Fruit fly (Drosophila melanogaster) whole organism: ENCODE data around the gene ems.

ENCODE experiments used
- CG8478 ChIP-seq: fragments of >200 bp; optimal IDR thresholded peaks from 2 replicates; lab custom pipeline; 2018; ENCODE audit warnings: inconsistent platforms
- Dll ChIP-seq: fragments of >200 bp; optimal IDR thresholded peaks from 2 replicates; lab custom pipeline; 2017
- EcR ChIP-seq, 2 experiments: fragments of >200 bp; optimal IDR thresholded peaks; 2 replicates each; lab custom pipeline; 2017; ENCODE audit warnings: missing biosample characterization in 2 of 2, missing genetic modification characterization in 2 of 2, missing genetic modification reagents in 2 of 2
- psq ChIP-seq: fragments of >200 bp; optimal IDR thresholded peaks from 2 replicates; lab custom pipeline; 2017
- usp ChIP-seq: fragments of >200 bp; optimal IDR thresholded peaks from 2 replicates; lab custom pipeline; 2017; ENCODE audit warnings: missing biosample characterization, missing genetic modification characterization, mixed read lengths

DNA sequence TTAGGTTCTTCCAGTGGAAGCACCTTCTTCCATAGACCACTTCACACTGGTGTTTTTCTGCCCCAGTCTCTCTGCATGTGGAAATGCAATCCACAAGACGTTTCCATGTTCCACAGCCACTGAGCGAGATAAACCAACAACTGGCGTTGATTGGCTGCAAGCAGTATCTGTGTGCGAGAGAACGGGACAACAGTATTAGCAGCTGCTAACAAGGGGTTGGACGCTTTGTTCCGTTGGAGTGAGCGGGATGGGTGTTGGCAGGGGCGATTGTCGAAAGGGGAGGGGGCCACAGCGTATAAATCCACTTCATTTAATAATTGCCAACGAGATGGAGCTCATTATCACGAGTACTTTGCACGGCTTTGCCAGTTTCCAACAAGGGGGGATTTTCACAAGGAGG is 24.5 kb upstream of the ems start:
- TF ChIP-seq usp (GFP tag; lab: Kevin White, UChicago) (no peak), psq (no peak), Dll (lab: Kevin White, UChicago) (no peak), CG8478 (peak; percentile 78), EcR (GFP tag; optimal IDR thresholded peaks at IDR 0.05; lab: Kevin White, UChicago) (no peak)
